Worm (Caenorhabditis elegans): Measurements from ENCODE around the gene H08M01.1.

The H08M01.1 gene

DNA sequence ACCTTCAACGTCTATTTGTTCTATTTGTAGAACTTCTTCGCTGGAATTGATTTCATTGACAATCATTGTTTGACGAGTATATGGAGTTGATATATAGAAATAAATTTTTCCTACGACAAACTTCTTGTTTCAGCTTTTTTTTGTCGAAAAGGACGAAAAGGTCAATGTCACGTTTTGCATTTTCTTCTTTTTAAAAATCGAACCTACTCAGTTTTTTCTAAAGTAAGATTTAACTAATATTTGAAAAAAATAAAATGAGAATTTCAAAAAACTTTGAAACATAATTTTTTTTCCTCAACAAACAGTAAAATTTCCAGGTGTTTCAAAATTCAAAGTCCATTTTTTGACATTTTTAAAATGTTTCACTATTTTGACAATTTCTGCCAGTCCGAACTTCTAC lies at the start of gene H08M01.1:
TSS of gene H08M01.1 (minus strand) at position 101 of the 400 bp plus-strand sequence.
- TF ChIP-seq tbx-7 (tag; optimal IDR thresholded peaks at IDR 0.05) (no peak), ceh-22 (tag; optimal IDR thresholded peaks at IDR 0.05) (no peak), gmeb-2 (tag; optimal IDR thresholded peaks at IDR 0.05) (no peak), ceh-18 (tag; optimal IDR thresholded peaks at IDR 0.05) (no peak), T23F11.4 (GFP tag; optimal IDR thresholded peaks at IDR 0.05) (no peak), fax-1 (tag; optimal IDR thresholded peaks at IDR 0.05) (no peak), sox-2 (GFP tag; IDR thresholded peaks at IDR 0.05) (no peak), hlh-15 (tag; optimal IDR thresholded peaks at IDR 0.05) (no peak), ceh-45 (GFP tag; IDR thresholded peaks at IDR 0.05) (no peak), ceh-34 (tag; optimal IDR thresholded peaks at IDR 0.05) (no peak), hlh-6 (tag; optimal IDR thresholded peaks at IDR 0.05) (no peak), C08G9.2 (tag; optimal IDR thresholded peaks at IDR 0.05) (no peak), unc-3 (GFP tag; conservative IDR thresholded peaks at IDR 0.05) (no peak), unc-3 (tag; optimal IDR thresholded peaks at IDR 0.05) (no peak), ahr-1 (tag; optimal IDR thresholded peaks at IDR 0.05) (no peak)

DNA sequence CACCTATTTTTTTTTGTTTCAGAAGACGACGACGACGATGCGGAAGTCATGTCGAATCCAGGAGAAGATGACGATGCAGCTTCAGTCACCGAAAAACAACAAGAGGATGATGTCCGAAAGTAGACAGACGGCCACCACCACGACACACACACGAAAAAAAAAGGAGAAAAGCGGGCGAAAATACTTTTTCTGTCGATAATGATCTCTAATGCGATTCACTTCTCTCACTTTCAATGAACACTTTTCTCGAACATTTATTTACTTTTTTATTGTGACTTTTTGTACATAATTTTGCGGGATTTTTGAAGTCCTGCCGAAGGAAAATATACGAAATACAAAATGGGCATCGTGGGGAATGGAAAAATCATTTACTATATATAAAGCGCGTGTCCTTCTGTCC lies 47.7 kb upstream of the H08M01.1 start:
- no peak for TF ChIP-seq pros-1 (tag; optimal IDR thresholded peaks at IDR 0.05)
- TF ChIP-seq ceh-19 (GFP tag; optimal IDR thresholded peaks at IDR 0.05): no peak
- TF ChIP-seq dmd-4 (tag; optimal IDR thresholded peaks at IDR 0.05; ENCODE audit: borderline replicate concordance): no peak
- TF ChIP-seq tbx-2 (tag; optimal IDR thresholded peaks at IDR 0.05): no peak
- no peak for TF ChIP-seq pha-4 (tag; optimal IDR thresholded peaks at IDR 0.05)
- no peak for TF ChIP-seq ceh-6 (GFP tag; optimal IDR thresholded peaks at IDR 0.05)
- no peak for TF ChIP-seq ets-4 (tag; optimal IDR thresholded peaks at IDR 0.05)
- no peak for TF ChIP-seq ceh-18 (tag; optimal IDR thresholded peaks at IDR 0.05)
- TF ChIP-seq F13H6.1 (tag; optimal IDR thresholded peaks at IDR 0.05): no peak
- TF ChIP-seq C38D4.7 (GFP tag; optimal IDR thresholded peaks at IDR 0.05): no peak
- no peak for TF ChIP-seq eyg-1 (tag; optimal IDR thresholded peaks at IDR 0.05)
- TF ChIP-seq unc-86 (tag; optimal IDR thresholded peaks at IDR 0.05): no peak
- no peak for TF ChIP-seq gmeb-2 (tag; optimal IDR thresholded peaks at IDR 0.05)
- no peak for TF ChIP-seq ceh-48 (tag; optimal IDR thresholded peaks at IDR 0.05)
- TF ChIP-seq pqm-1 (tag; optimal IDR thresholded peaks at IDR 0.05): no peak
- TF ChIP-seq unc-55 (GFP tag; optimal IDR thresholded peaks at IDR 0.05): no peak

DNA sequence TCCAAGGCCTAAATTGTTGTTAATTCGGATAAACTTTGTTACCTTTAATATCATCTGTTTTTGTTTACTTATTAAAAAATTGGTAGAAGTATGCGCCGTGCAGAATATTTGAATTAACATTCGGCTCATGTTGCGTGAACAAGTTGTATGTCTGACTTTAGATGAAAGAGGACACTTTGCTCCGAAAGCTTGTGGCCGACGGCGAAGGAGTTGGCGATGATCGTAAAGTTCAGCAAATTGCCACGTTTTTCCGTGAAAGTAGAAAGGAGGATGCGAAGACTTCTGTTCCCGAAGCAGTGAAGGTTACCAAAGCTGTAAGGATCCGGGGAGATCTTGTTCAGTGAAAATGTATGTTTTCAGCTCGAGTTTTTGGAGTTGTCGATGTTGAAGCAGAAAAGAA lies 46.4 kb upstream of the H08M01.1 start, which contains the start of gene thoc-7:
TSS of gene thoc-7 (plus strand) at position 162 of the 400 bp plus-strand sequence.
- TF ChIP-seq ceh-9 (tag; optimal IDR thresholded peaks at IDR 0.05): no peak
- no peak for TF ChIP-seq unc-3 (GFP tag; conservative IDR thresholded peaks at IDR 0.05)
- TF ChIP-seq unc-3 (tag; optimal IDR thresholded peaks at IDR 0.05): no peak
- no peak for TF ChIP-seq dmd-4 (tag; optimal IDR thresholded peaks at IDR 0.05; ENCODE audit: borderline replicate concordance)
- TF ChIP-seq npax-4 (tag; optimal IDR thresholded peaks at IDR 0.05): no peak
- TF ChIP-seq lim-6 (tag; optimal IDR thresholded peaks at IDR 0.05): no peak
- TF ChIP-seq pag-3 (tag; optimal IDR thresholded peaks at IDR 0.05; ENCODE audit: borderline replicate concordance): no peak
- no peak for TF ChIP-seq ttx-3 (tag; optimal IDR thresholded peaks at IDR 0.05)
- no peak for TF ChIP-seq ceh-45 (GFP tag; IDR thresholded peaks at IDR 0.05)
- no peak for TF ChIP-seq ama-1 (optimal IDR thresholded peaks at IDR 0.05)
- TF ChIP-seq elt-2 (tag; optimal IDR thresholded peaks at IDR 0.05): no peak
- no peak for TF ChIP-seq unc-42 (tag; optimal IDR thresholded peaks at IDR 0.05)

DNA sequence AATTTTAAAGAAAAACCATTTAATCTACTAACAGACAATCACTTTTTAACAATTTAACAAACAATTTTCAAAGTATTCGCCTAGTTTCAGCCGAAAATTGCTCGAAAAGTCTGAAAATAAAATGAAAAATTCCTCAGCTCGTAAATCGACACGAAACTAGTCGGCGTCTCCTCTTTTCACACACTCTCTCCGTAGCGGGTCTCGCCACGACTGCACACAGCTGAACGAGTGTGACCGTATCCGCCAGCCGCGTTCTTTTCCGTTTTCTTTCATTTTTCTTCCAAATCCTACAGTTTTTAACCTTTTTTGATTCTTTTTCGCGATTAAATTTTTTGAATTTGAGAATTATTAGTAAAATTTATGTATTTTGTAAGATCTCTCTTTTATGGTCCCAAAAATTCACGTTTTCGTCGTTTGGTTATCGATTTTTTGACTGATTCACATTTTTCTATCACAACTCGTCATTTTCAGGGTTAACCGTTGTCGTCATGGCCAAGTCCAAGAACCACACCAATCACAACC lies 45.6 kb upstream of the H08M01.1 start, which contains the start of gene rpl-29:
TSS of gene rpl-29 (plus strand) at position 472 of the 522 bp plus-strand sequence.
- TF ChIP-seq hlh-8 (tag; optimal IDR thresholded peaks at IDR 0.05) (no peak), fax-1 (tag; optimal IDR thresholded peaks at IDR 0.05) (no peak), ceh-31 (tag; optimal IDR thresholded peaks at IDR 0.05) (peak; percentile 46), unc-42 (tag; optimal IDR thresholded peaks at IDR 0.05) (peak; percentile 23), pros-1 (tag; optimal IDR thresholded peaks at IDR 0.05) (no peak), ceh-30 (tag; optimal IDR thresholded peaks at IDR 0.05) (no peak), pax-1 (tag; optimal IDR thresholded peaks at IDR 0.05) (peak; percentile 40), Y22D7AL.16 (tag; optimal IDR thresholded peaks at IDR 0.05) (no peak), hlh-6 (tag; optimal IDR thresholded peaks at IDR 0.05) (no peak), hlh-30 (tag; optimal IDR thresholded peaks at IDR 0.05; ENCODE audit: insufficient read depth) (peak; percentile 52), unc-86 (tag; optimal IDR thresholded peaks at IDR 0.05) (no peak), rnt-1 (tag; optimal IDR thresholded peaks at IDR 0.05) (peak; percentile 26), ceh-18 (tag; optimal IDR thresholded peaks at IDR 0.05) (peak; percentile 13), unc-55 (GFP tag; optimal IDR thresholded peaks at IDR 0.05) (peak; percentile 40), nfya-1 (tag; optimal IDR thresholded peaks at IDR 0.05) (peak; percentile 94), ceh-19 (GFP tag; optimal IDR thresholded peaks at IDR 0.05) (no peak)

Measured in whole organism, late embryonic.